Fruit fly (Drosophila melanogaster) whole organism, prepupa: ENCODE data around the gene ppk24.

Experiments used
- Blimp-1 ChIP-seq: fragments of 200-800 bp; sonication (Bioruptor generic); optimal IDR thresholded peaks from 3 replicates; lab custom pipeline; 2017; ENCODE audit warnings: missing biosample characterization, missing genetic modification characterization, mild to moderate bottlenecking, moderate library complexity, missing genetic modification reagents
- CG10669 ChIP-seq: fragments of 200-800 bp; sonication (Bioruptor generic); optimal IDR thresholded peaks from 3 replicates; lab custom pipeline; 2018; ENCODE audit warnings: missing biosample characterization, mild to moderate bottlenecking, missing genetic modification characterization, moderate library complexity
- CG11762 ChIP-seq: fragments of 200-800 bp; sonication (Bioruptor generic); optimal IDR thresholded peaks from 3 replicates; lab custom pipeline; 2016; ENCODE audit warnings: missing biosample characterization, missing genetic modification characterization; ENCODE audit not compliant: insufficient read depth
- CG15336 ChIP-seq: fragments of 200-800 bp; sonication (Bioruptor generic); IDR thresholded peaks from 2 replicates; pipeline ENCODE4 v1.3.6; 2022; ENCODE audit warnings: missing biosample characterization, missing genetic modification characterization
- CG1621 ChIP-seq: fragments of 200-800 bp; sonication (Bioruptor generic); optimal IDR thresholded peaks from 3 replicates; lab custom pipeline; 2018; ENCODE audit warnings: missing biosample characterization, mild to moderate bottlenecking, missing genetic modification characterization
- CG16779 ChIP-seq: fragments of 200-800 bp; sonication (Bioruptor generic); optimal IDR thresholded peaks from 3 replicates; lab custom pipeline; 2017; ENCODE audit warnings: missing biosample characterization, mild to moderate bottlenecking, missing genetic modification characterization
- CG6163 ChIP-seq: fragments of 200-800 bp; sonication (Bioruptor generic); IDR thresholded peaks from 3 replicates; pipeline ENCODE4 v1.3.6; 2022; ENCODE audit warnings: missing biosample characterization, missing genetic modification characterization
- CG6276 ChIP-seq: fragments of 200-800 bp; sonication (Bioruptor generic); optimal IDR thresholded peaks from 2 replicates; lab custom pipeline; 2017; ENCODE audit warnings: missing biosample characterization, mild to moderate bottlenecking, missing genetic modification characterization
- CG6808 ChIP-seq: fragments of 200-800 bp; sonication (Bioruptor generic); optimal IDR thresholded peaks from 3 replicates; lab custom pipeline; 2017; ENCODE audit warnings: missing biosample characterization, missing genetic modification characterization, mild to moderate bottlenecking, moderate library complexity, missing genetic modification reagents
- CG7368 ChIP-seq: fragments of 200-800 bp; sonication (Bioruptor generic); optimal IDR thresholded peaks from 3 replicates; lab custom pipeline; 2016; ENCODE audit warnings: missing biosample characterization, missing genetic modification characterization
- CG8119 ChIP-seq: fragments of 200-800 bp; sonication (Bioruptor generic); IDR thresholded peaks from 3 replicates; pipeline ENCODE4 v1.3.6; 2022; ENCODE audit warnings: missing biosample characterization, missing genetic modification characterization
- CG8319 ChIP-seq: fragments of 200-800 bp; sonication (Bioruptor generic); optimal IDR thresholded peaks from 3 replicates; lab custom pipeline; 2016; ENCODE audit warnings: missing biosample characterization, missing genetic modification characterization
- Eip75B ChIP-seq: fragments of 200-800 bp; sonication (Bioruptor generic); optimal IDR thresholded peaks from 3 replicates; lab custom pipeline; 2016; ENCODE audit warnings: missing biosample characterization, missing genetic modification characterization
- Ets21C ChIP-seq: fragments of 200-800 bp; sonication (Bioruptor generic); optimal IDR thresholded peaks from 3 replicates; lab custom pipeline; 2016; ENCODE audit warnings: missing biosample characterization, missing genetic modification characterization
- Ets96B ChIP-seq: fragments of 200-800 bp; optimal IDR thresholded peaks from 2 replicates; lab custom pipeline; 2019; ENCODE audit warnings: missing biosample characterization, mild to moderate bottlenecking, missing genetic modification characterization, moderate library complexity
- Hr38 ChIP-seq: sonication (Bioruptor generic); optimal IDR thresholded peaks from 2 replicates; lab custom pipeline; 2016; ENCODE audit warnings: missing biosample characterization, missing genetic modification characterization
- Lpt ChIP-seq: fragments of 200-800 bp; sonication (Bioruptor generic); optimal IDR thresholded peaks from 3 replicates; lab custom pipeline; 2016; ENCODE audit warnings: missing biosample characterization, missing genetic modification characterization
- OdsH ChIP-seq: fragments of 200-800 bp; sonication (Bioruptor generic); optimal IDR thresholded peaks from 3 replicates; lab custom pipeline; 2016; ENCODE audit warnings: missing biosample characterization, missing genetic modification characterization
- Smox ChIP-seq: fragments of 200-800 bp; sonication (Bioruptor generic); optimal IDR thresholded peaks from 3 replicates; lab custom pipeline; 2016; ENCODE audit warnings: missing biosample characterization, missing genetic modification characterization
- Sox15 ChIP-seq: fragments of 200-800 bp; sonication (Bioruptor generic); optimal IDR thresholded peaks from 3 replicates; lab custom pipeline; 2016; ENCODE audit warnings: missing biosample characterization, missing genetic modification characterization
- cyc ChIP-seq: fragments of 200-800 bp; sonication (Bioruptor generic); optimal IDR thresholded peaks from 3 replicates; lab custom pipeline; 2016; ENCODE audit warnings: missing biosample characterization, missing genetic modification characterization
- dac ChIP-seq: fragments of 200-800 bp; sonication (Bioruptor generic); optimal IDR thresholded peaks from 2 replicates; lab custom pipeline; 2017; ENCODE audit warnings: missing biosample characterization, mild to moderate bottlenecking, missing genetic modification characterization
- dsx ChIP-seq: fragments of 200-800 bp; optimal IDR thresholded peaks from 3 replicates; lab custom pipeline; 2019; ENCODE audit warnings: missing biosample characterization, mild to moderate bottlenecking, missing genetic modification characterization, moderate library complexity; ENCODE audit not compliant: poor library complexity, severe bottlenecking
- fd59A ChIP-seq: fragments of 200-800 bp; sonication (Bioruptor generic); optimal IDR thresholded peaks from 2 replicates; lab custom pipeline; 2017; ENCODE audit warnings: missing biosample characterization, mild to moderate bottlenecking, missing genetic modification characterization, missing genetic modification reagents
- fd85E ChIP-seq: fragments of 200-800 bp; sonication (Bioruptor generic); optimal IDR thresholded peaks from 3 replicates; lab custom pipeline; 2016; ENCODE audit warnings: missing biosample characterization, missing genetic modification characterization
- fkh ChIP-seq: fragments of 200-800 bp; sonication (Bioruptor generic); optimal IDR thresholded peaks from 3 replicates; lab custom pipeline; 2017; ENCODE audit warnings: missing biosample characterization, mild to moderate bottlenecking, missing genetic modification characterization, moderate library complexity
- net ChIP-seq: fragments of 200-800 bp; sonication (Bioruptor generic); optimal IDR thresholded peaks from 3 replicates; lab custom pipeline; 2016; ENCODE audit warnings: missing biosample characterization, missing genetic modification characterization
- spab ChIP-seq: fragments of 200-800 bp; sonication (Bioruptor generic); optimal IDR thresholded peaks from 2 replicates; lab custom pipeline; 2017; ENCODE audit warnings: missing biosample characterization, mild to moderate bottlenecking, missing genetic modification characterization, missing genetic modification reagents
- svp ChIP-seq: fragments of 200-800 bp; sonication (Bioruptor generic); peaks from one replicate; lab custom pipeline; 2016; ENCODE audit warnings: missing biosample characterization, missing genetic modification characterization
- vri ChIP-seq: fragments of 200-800 bp; sonication (Bioruptor generic); optimal IDR thresholded peaks from 3 replicates; lab custom pipeline; 2016; ENCODE audit warnings: missing biosample characterization, mild to moderate bottlenecking, missing genetic modification characterization

The ppk24 gene

DNA sequence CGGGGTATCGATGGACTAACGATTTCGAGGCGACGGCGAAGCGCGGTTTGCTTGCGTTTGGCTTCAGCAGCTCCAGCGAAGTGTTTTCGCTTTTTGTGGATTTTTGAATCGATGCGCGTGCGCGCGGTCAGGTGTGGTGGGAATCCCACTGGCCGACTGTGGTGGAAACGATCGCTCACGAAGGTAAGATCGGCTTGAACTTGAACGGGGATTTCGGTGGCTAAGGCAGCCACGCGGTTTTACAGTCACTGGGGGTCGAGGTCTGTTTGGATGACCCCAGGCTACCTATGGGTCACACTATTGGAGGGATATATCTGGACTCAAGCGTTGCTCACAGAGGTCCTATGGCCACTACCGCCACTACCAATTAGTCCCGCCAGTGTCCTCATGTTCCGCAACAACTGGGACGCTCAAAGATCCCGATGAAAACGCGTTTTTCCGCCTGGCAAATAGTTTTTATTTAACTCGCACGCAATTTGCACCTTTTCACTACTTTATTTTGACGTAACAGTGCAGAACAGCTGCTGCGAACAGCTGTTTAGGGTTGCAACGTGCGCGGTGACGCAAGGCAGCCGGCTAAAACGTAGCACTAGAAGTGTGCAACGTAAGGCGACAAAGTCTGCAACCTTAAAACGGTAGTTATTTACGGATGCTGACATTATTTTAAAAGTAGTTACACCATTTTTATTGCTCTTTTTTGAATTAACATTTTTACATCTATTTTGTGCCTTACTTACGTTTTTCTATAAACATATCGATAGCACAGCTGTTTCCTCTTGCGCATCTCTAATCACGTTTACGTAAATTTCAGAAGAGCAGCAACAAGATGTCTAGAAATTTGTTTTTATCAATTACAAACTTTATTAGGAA lies 13.2 kb upstream of the ppk24 start, which contains the start of the genes qless and mRpL32 (continued):
- TF ChIP-seq vri (GFP tag; lab: Kevin White, UChicago) (peak; percentile 81), CG6163 (peak; percentile 43; the same call in 2 of the 3 replicates), Hr38 (GFP tag; lab: Kevin White, UChicago) (no peak), svp (GFP tag; lab: Kevin White, UChicago) (no peak), CG1621 (no peak), Eip75B (no peak), CG6276 (GFP tag; lab: Kevin White, UChicago) (no peak), Blimp-1 (GFP tag; lab: Kevin White, UChicago) (no peak), OdsH (GFP tag; lab: Kevin White, UChicago) (peak; percentile 33), CG10669 (GFP tag; lab: Kevin White, UChicago) (no peak), CG7368 (GFP tag; lab: Kevin White, UChicago) (no peak), CG8119 (GFP tag; lab: Robert Waterston, UW) (no peak), Sox15 (GFP tag; lab: Kevin White, UChicago) (no peak), dsx (no peak)

DNA sequence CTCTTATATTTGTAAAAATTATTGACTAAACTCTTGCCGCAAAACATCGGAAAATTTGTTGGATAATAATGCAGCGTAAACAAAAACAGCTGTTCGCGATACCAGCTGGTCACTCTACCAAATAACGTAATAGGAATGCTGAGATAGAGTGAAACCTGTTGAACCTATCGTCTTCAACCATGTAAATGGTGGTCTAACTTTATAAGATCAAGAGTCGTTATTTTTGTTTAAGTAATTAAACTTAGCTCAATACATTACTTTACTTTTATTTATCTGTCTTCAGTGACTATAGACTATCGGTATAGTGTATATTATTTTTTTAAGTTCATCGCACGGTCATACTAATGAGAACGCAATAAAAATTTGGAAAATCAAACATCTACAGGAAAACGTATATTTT lies 10.7 kb upstream of the ppk24 start, which contains the start of the genes CG1750 and spn-F:
Gene CG1750, minus strand, starts transcription at position 93 of the 400 bp plus-strand sequence.
Gene spn-F, plus strand, starts transcription at position 320 of the 400 bp plus-strand sequence.
- no peak for TF ChIP-seq CG8119 (GFP tag; lab: Robert Waterston, UW)
- peak; percentile 85 for TF ChIP-seq vri (GFP tag; lab: Kevin White, UChicago)
- no peak for TF ChIP-seq dac
- TF ChIP-seq CG15336 (GFP tag; lab: Robert Waterston, UW): no peak
- TF ChIP-seq Smox: no peak
- peak; percentile 84 for TF ChIP-seq fkh
- no peak for TF ChIP-seq CG6163
- no peak for TF ChIP-seq CG7368 (GFP tag; lab: Kevin White, UChicago)
- TF ChIP-seq fd59A (GFP tag; lab: Kevin White, UChicago): no peak

dm6 chr3R:31257299-31257698 lies 8.2 kb upstream of the ppk24 start, which contains the start of gene CAH6:
Gene CAH6 (plus strand): TSS chr3R:31257599.
- TF ChIP-seq cyc (GFP tag; lab: Kevin White, UChicago) (no peak), spab (GFP tag; lab: Kevin White, UChicago) (no peak), net (GFP tag; lab: Kevin White, UChicago) (no peak), Hr38 (GFP tag; lab: Kevin White, UChicago) (no peak)

- TF ChIP-seq CG8319 (GFP tag; lab: Kevin White, UChicago) (no peak), CG16779 (tag; lab: Kevin White, UChicago) (no peak), fd85E (GFP tag; lab: Kevin White, UChicago) (no peak), CG6808 (GFP tag; lab: Kevin White, UChicago) (no peak), CG11762 (GFP tag; lab: Kevin White, UChicago) (no peak)
Measured at dm6 chr3R:31259947-31260346, 5.6 kb upstream of the ppk24 start, which contains the start of gene CAH16. Gene CAH16 (plus strand): TSS chr3R:31260247.

- TF ChIP-seq Ets21C (no peak), Lpt (GFP tag; lab: Kevin White, UChicago) (no peak), vri (GFP tag; lab: Kevin White, UChicago) (no peak), OdsH (GFP tag; lab: Kevin White, UChicago) (no peak), CG15336 (GFP tag; lab: Robert Waterston, UW) (no peak), CG7368 (GFP tag; lab: Kevin White, UChicago) (no peak), CG16779 (tag; lab: Kevin White, UChicago) (no peak), Ets96B (no peak), dsx (no peak), dac (no peak), fkh (no peak)
Measured at dm6 chr3R:31262298-31262697, 3.2 kb upstream of the ppk24 start, which contains the start of gene CAH5. Gene CAH5 (plus strand): TSS chr3R:31262598.
